Fruit fly (Drosophila melanogaster) whole organism, embryonic: Measurements from ENCODE around the gene LanB2.

Source experiments
- Blimp-1 ChIP-seq: fragments of 200-800 bp; sonication (Bioruptor generic); optimal IDR thresholded peaks from 3 replicates; lab custom pipeline; 2018; ENCODE audit warnings: missing biosample characterization, missing genetic modification characterization, mild to moderate bottlenecking, moderate library complexity, missing genetic modification reagents
- CG11085 ChIP-seq: fragments of 200-800 bp; sonication (Bioruptor generic); IDR thresholded peaks from 2 replicates; pipeline ENCODE4 v1.3.6; 2022; ENCODE audit warnings: missing biosample characterization, missing genetic modification characterization
- CG11093 ChIP-seq: fragments of 200-800 bp; sonication (Bioruptor generic); IDR thresholded peaks from 3 replicates; pipeline ENCODE4 v1.3.6; 2022; ENCODE audit warnings: missing biosample characterization, missing genetic modification characterization
- CG11456 ChIP-seq: fragments of 200-800 bp; sonication (Bioruptor generic); IDR thresholded peaks from 3 replicates; pipeline ENCODE4 v1.3.6; 2022; ENCODE audit warnings: missing biosample characterization, missing genetic modification characterization
- CG11696 ChIP-seq: fragments of 200-800 bp; sonication (Bioruptor generic); IDR thresholded peaks from 2 replicates; pipeline ENCODE4 v1.3.6; 2022; ENCODE audit warnings: missing biosample characterization, missing genetic modification characterization
- CG13287 ChIP-seq: fragments of 200-800 bp; sonication (Bioruptor generic); IDR thresholded peaks from 2 replicates; pipeline ENCODE4 v1.3.6; 2022; ENCODE audit warnings: missing biosample characterization, missing genetic modification characterization; ENCODE audit not compliant: partially characterized antibody
- CG13296 ChIP-seq: fragments of 200-800 bp; sonication (Bioruptor generic); optimal IDR thresholded peaks from 3 replicates; lab custom pipeline; 2018; ENCODE audit warnings: missing biosample characterization, mild to moderate bottlenecking, missing genetic modification characterization
- CG14667 ChIP-seq: fragments of 200-800 bp; sonication (Bioruptor generic); IDR thresholded peaks from 2 replicates; pipeline ENCODE4 v1.3.6; 2022; ENCODE audit warnings: missing biosample characterization, missing genetic modification characterization
- CG14710 ChIP-seq: fragments of 200-800 bp; sonication (Bioruptor generic); optimal IDR thresholded peaks from 3 replicates; lab custom pipeline; 2019; ENCODE audit warnings: missing biosample characterization, mild to moderate bottlenecking, missing genetic modification characterization, moderate library complexity
- CG15011 ChIP-seq: fragments of 200-800 bp; sonication (Bioruptor generic); optimal IDR thresholded peaks from 3 replicates; lab custom pipeline; 2018; ENCODE audit warnings: missing biosample characterization, mild to moderate bottlenecking, missing genetic modification characterization
- CG15073 ChIP-seq: fragments of 200-800 bp; sonication (Bioruptor generic); optimal IDR thresholded peaks from 2 replicates; lab custom pipeline; 2016; ENCODE audit warnings: missing biosample characterization, missing genetic modification characterization
- CG17612 ChIP-seq: fragments of 200-800 bp; sonication (Bioruptor generic); IDR thresholded peaks from 2 replicates; pipeline ENCODE4 v1.3.6; 2022; ENCODE audit warnings: missing biosample characterization, missing genetic modification characterization
- CG18262 ChIP-seq: fragments of 200-800 bp; optimal IDR thresholded peaks from 3 replicates; lab custom pipeline; 2019; ENCODE audit warnings: missing biosample characterization, mild to moderate bottlenecking, missing genetic modification characterization, moderate library complexity
- CG2199 ChIP-seq: fragments of 200-800 bp; sonication (Bioruptor generic); IDR thresholded peaks from 3 replicates; pipeline ENCODE4 v1.3.6; 2022; ENCODE audit warnings: missing biosample characterization, missing genetic modification characterization
- CG2875 ChIP-seq: fragments of 200-800 bp; sonication (Bioruptor generic); optimal IDR thresholded peaks from 2 replicates; lab custom pipeline; 2017; ENCODE audit warnings: missing biosample characterization, mild to moderate bottlenecking, missing genetic modification characterization, missing genetic modification reagents
- CG31388 ChIP-seq: fragments of 200-800 bp; sonication (Bioruptor generic); optimal IDR thresholded peaks from 2 replicates; lab custom pipeline; 2016; ENCODE audit warnings: missing biosample characterization, missing genetic modification characterization
- CG31441 ChIP-seq: fragments of 200-800 bp; sonication (Bioruptor generic); IDR thresholded peaks from 2 replicates; pipeline ENCODE4 v1.3.6; 2022; ENCODE audit warnings: missing biosample characterization, missing genetic modification characterization
- CG4360 ChIP-seq: fragments of 200-800 bp; sonication (Bioruptor generic); IDR thresholded peaks from 2 replicates; pipeline ENCODE4 v1.3.6; 2022; ENCODE audit warnings: missing biosample characterization, missing genetic modification characterization
- CG4617 ChIP-seq: fragments of 200-800 bp; sonication (Bioruptor generic); optimal IDR thresholded peaks from 3 replicates; lab custom pipeline; 2016; ENCODE audit warnings: missing biosample characterization, missing genetic modification characterization, borderline replicate concordance
- CG6765 ChIP-seq: fragments of 200-800 bp; sonication (Bioruptor generic); optimal IDR thresholded peaks from 3 replicates; lab custom pipeline; 2017; ENCODE audit warnings: missing biosample characterization, mild to moderate bottlenecking, missing genetic modification characterization
- CoRest ChIP-seq: fragments of 200-800 bp; sonication (Bioruptor generic); optimal IDR thresholded peaks from 3 replicates; lab custom pipeline; 2018; ENCODE audit warnings: missing biosample characterization, mild to moderate bottlenecking, missing genetic modification characterization, moderate library complexity
- D ChIP-seq, 2 experiments: fragments of 200-800 bp in 1 of 2; fragments of >200 bp in 1 of 2; sonication (Bioruptor generic) in 1 of 2; optimal IDR thresholded peaks; 2 replicates in 1 of 2; 3 replicates in 1 of 2; lab custom pipeline; 2017; ENCODE audit warnings: mild to moderate bottlenecking in 1 of 2, missing biosample characterization in 1 of 2, missing genetic modification characterization in 1 of 2, missing genetic modification reagents in 1 of 2
- Fer1 ChIP-seq: fragments of 200-800 bp; sonication (Bioruptor generic); optimal IDR thresholded peaks from 2 replicates; lab custom pipeline; 2017; ENCODE audit warnings: missing biosample characterization, mild to moderate bottlenecking, missing genetic modification characterization
- Hey ChIP-seq: fragments of 200-800 bp; sonication (Bioruptor generic); optimal IDR thresholded peaks from 3 replicates; lab custom pipeline; 2018; ENCODE audit warnings: missing biosample characterization, mild to moderate bottlenecking, missing genetic modification characterization
- Hr3 ChIP-seq: fragments of 200-800 bp; sonication (Bioruptor generic); optimal IDR thresholded peaks from 3 replicates; lab custom pipeline; 2016; ENCODE audit warnings: missing biosample characterization, missing genetic modification characterization
- Jarid2 ChIP-seq: fragments of 200-800 bp; sonication (Bioruptor generic); optimal IDR thresholded peaks from 3 replicates; lab custom pipeline; 2017; ENCODE audit warnings: mild to moderate bottlenecking, missing biosample characterization, missing genetic modification reagents, missing genetic modification characterization
- Mes4 ChIP-seq: fragments of 200-800 bp; sonication (Bioruptor generic); optimal IDR thresholded peaks from 2 replicates; lab custom pipeline; 2016; ENCODE audit warnings: missing biosample characterization, missing genetic modification characterization
- Nf-YA ChIP-seq: fragments of 200-800 bp; sonication (Bioruptor generic); IDR thresholded peaks from 2 replicates; pipeline ENCODE4 v1.3.6; 2022; ENCODE audit warnings: missing biosample characterization, missing genetic modification characterization
- Optix ChIP-seq: fragments of 200-800 bp; sonication (Bioruptor generic); IDR thresholded peaks from 3 replicates; pipeline ENCODE4 v1.3.6; 2022; ENCODE audit warnings: missing biosample characterization, missing genetic modification characterization
- Scr ChIP-seq: fragments of 200-800 bp; sonication (Bioruptor generic); IDR thresholded peaks from 2 replicates; pipeline ENCODE4 v1.3.6; 2022; ENCODE audit warnings: missing biosample characterization, missing genetic modification characterization; ENCODE audit not compliant: partially characterized antibody
- Six4 ChIP-seq: fragments of 200-800 bp; sonication (Bioruptor generic); optimal IDR thresholded peaks from 2 replicates; lab custom pipeline; 2016; ENCODE audit warnings: missing biosample characterization, missing genetic modification characterization
- aop ChIP-seq: fragments of 200-800 bp; sonication (Bioruptor generic); IDR thresholded peaks from 2 replicates; pipeline ENCODE4 v1.3.6; 2022; ENCODE audit warnings: missing biosample characterization, missing genetic modification characterization
- ase ChIP-seq: fragments of 200-800 bp; sonication (Bioruptor generic); IDR thresholded peaks from 3 replicates; pipeline ENCODE4 v1.3.6; 2022; ENCODE audit warnings: missing biosample characterization, missing genetic modification characterization
- bcd ChIP-seq: fragments of 200-800 bp; sonication (Bioruptor generic); optimal IDR thresholded peaks from 2 replicates; lab custom pipeline; 2017; ENCODE audit warnings: missing biosample characterization, mild to moderate bottlenecking, missing genetic modification characterization
- ci ChIP-seq: fragments of 200-800 bp; sonication (Bioruptor generic); IDR thresholded peaks from 3 replicates; pipeline ENCODE4 v1.3.6; 2022; ENCODE audit warnings: missing biosample characterization, missing genetic modification characterization
- dpn ChIP-seq, 2 experiments: fragments of 200-800 bp; sonication (Bioruptor generic); optimal IDR thresholded peaks; 3 replicates each; lab custom pipeline; 2016; ENCODE audit warnings: missing biosample characterization in 2 of 2, missing genetic modification characterization in 2 of 2
- hb ChIP-seq: fragments of 200-800 bp; sonication (Bioruptor generic); IDR thresholded peaks from 3 replicates; pipeline ENCODE4 v1.3.6; 2022; ENCODE audit warnings: missing biosample characterization, missing genetic modification characterization; ENCODE audit not compliant: partially characterized antibody
- jumu ChIP-seq: fragments of 200-800 bp; sonication (Bioruptor generic); optimal IDR thresholded peaks from 3 replicates; lab custom pipeline; 2016; ENCODE audit warnings: missing biosample characterization, missing genetic modification characterization
- kni ChIP-seq: fragments of 200-800 bp; sonication (Bioruptor generic); optimal IDR thresholded peaks from 3 replicates; lab custom pipeline; 2017; ENCODE audit warnings: mild to moderate bottlenecking, missing biosample characterization, missing genetic modification reagents, missing genetic modification characterization
- mld ChIP-seq: fragments of 200-800 bp; sonication (Bioruptor generic); IDR thresholded peaks from 3 replicates; pipeline ENCODE4 v1.3.6; 2022; ENCODE audit warnings: missing biosample characterization, missing genetic modification characterization; ENCODE audit not compliant: partially characterized antibody
- nom ChIP-seq: fragments of 200-800 bp; sonication (Bioruptor generic); optimal IDR thresholded peaks from 2 replicates; lab custom pipeline; 2017; ENCODE audit warnings: missing biosample characterization, missing genetic modification characterization, mild to moderate bottlenecking, moderate library complexity, missing genetic modification reagents
- repo ChIP-seq: fragments of 200-800 bp; sonication (Bioruptor generic); optimal IDR thresholded peaks from 2 replicates; lab custom pipeline; 2016; ENCODE audit warnings: missing biosample characterization, missing genetic modification characterization
- schlank ChIP-seq: fragments of 200-800 bp; sonication (Bioruptor generic); optimal IDR thresholded peaks from 2 replicates; lab custom pipeline; 2018; ENCODE audit warnings: missing biosample characterization, mild to moderate bottlenecking, missing genetic modification characterization
- sqz ChIP-seq: fragments of 200-800 bp; sonication (Bioruptor generic); optimal IDR thresholded peaks from 3 replicates; lab custom pipeline; 2018; ENCODE audit warnings: missing biosample characterization, mild to moderate bottlenecking, missing genetic modification characterization
- vfl ChIP-seq: fragments of 200-800 bp; sonication (Bioruptor generic); optimal IDR thresholded peaks from 2 replicates; lab custom pipeline; 2016; ENCODE audit warnings: missing biosample characterization, missing genetic modification characterization
- z ChIP-seq: fragments of 200-800 bp; sonication (Bioruptor generic); IDR thresholded peaks from 3 replicates; pipeline ENCODE4 v1.3.6; 2022; ENCODE audit warnings: missing biosample characterization, missing genetic modification characterization
- zf30C ChIP-seq: fragments of 200-800 bp; sonication (Bioruptor generic); optimal IDR thresholded peaks from 3 replicates; lab custom pipeline; 2018; ENCODE audit warnings: missing biosample characterization, mild to moderate bottlenecking, missing genetic modification characterization
- zfh2 ChIP-seq: fragments of 200-800 bp; sonication (Bioruptor generic); optimal IDR thresholded peaks from 2 replicates; lab custom pipeline; 2016; ENCODE audit warnings: missing biosample characterization, missing genetic modification characterization

LanB2 gene

dm6 chr3L:9614589-9615442 is at the start of gene LanB2 (continued):
- TF ChIP-seq Optix (GFP tag; lab: Robert Waterston, UW) (no peak), CG18262 (no peak), ci (peak; percentile 52; the same call in 1 of the 3 replicates), CG11456 (GFP tag; lab: Robert Waterston, UW) (no peak), Hey (tag; lab: Kevin White, UChicago) (no peak), CG11696 (GFP tag; lab: Robert Waterston, UW) (no peak), zfh2 (GFP tag; lab: Kevin White, UChicago) (no peak), schlank (peak; percentile 54), CG11085 (GFP tag; lab: Robert Waterston, UW) (no peak), Jarid2 (peak; percentile 83), Six4 (GFP tag; lab: Kevin White, UChicago) (no peak), Hr3 (GFP tag; lab: Kevin White, UChicago) (no peak), CG11093 (GFP tag; lab: Robert Waterston, UW) (no peak), CG13287 (GFP tag; lab: Robert Waterston, UW) (peak; percentile 39; the same call in 1 of the 2 replicates), Blimp-1 (GFP tag; lab: Kevin White, UChicago) (no peak), repo (no peak), kni (GFP tag; lab: Kevin White, UChicago) (peak; percentile 80), CG6765 (peak; percentile 30), ase (no peak), sqz (GFP tag; lab: Kevin White, UChicago) (peak; percentile 23), CG4617 (GFP tag; lab: Kevin White, UChicago) (no peak), CG31441 (GFP tag; lab: Robert Waterston, UW) (no peak), mld (peak; percentile 57; the same call in 1 of the 3 replicates), CG31388 (GFP tag; lab: Kevin White, UChicago) (no peak), CG2199 (GFP tag; lab: Robert Waterston, UW) (peak; percentile 52; the same call in 1 of the 3 replicates), CoRest (tag; lab: Kevin White, UChicago) (no peak), dpn (GFP tag; optimal IDR thresholded peaks at IDR 0.05; lab: Kevin White, UChicago) (no peak), hb (GFP tag; lab: Robert Waterston, UW) (no peak), vfl (GFP tag; lab: Kevin White, UChicago) (no peak), CG14667 (GFP tag; lab: Robert Waterston, UW) (no peak), z (GFP tag; lab: Robert Waterston, UW) (peak; percentile 99), CG15011 (GFP tag; lab: Kevin White, UChicago) (no peak), D (optimal IDR thresholded peaks at IDR 0.05; lab: Kevin White, UChicago) (no peak), D (GFP tag; optimal IDR thresholded peaks at IDR 0.05; lab: Kevin White, UChicago) (no peak), CG14710 (tag; lab: Kevin White, UChicago) (peak; percentile 11), CG13296 (GFP tag; lab: Kevin White, UChicago) (peak; percentile 10), aop (GFP tag; lab: Robert Waterston, UW) (no peak), CG4360 (no peak), zf30C (GFP tag; lab: Kevin White, UChicago) (no peak), nom (GFP tag; lab: Kevin White, UChicago) (peak; percentile 79), CG2875 (GFP tag; lab: Kevin White, UChicago) (no peak), jumu (GFP tag; lab: Kevin White, UChicago) (no peak), Mes4 (no peak), bcd (GFP tag; lab: Kevin White, UChicago) (no peak), CG15073 (GFP tag; lab: Kevin White, UChicago) (no peak), Scr (GFP tag; lab: Robert Waterston, UW) (0 out of 2 replicates have a peak, but pooled peaks have one; percentile 20), Nf-YA (GFP tag; lab: Robert Waterston, UW) (0 out of 2 replicates have a peak, but pooled peaks have one; percentile 14), CG17612 (no peak), Fer1 (peak; percentile 44)
